Fruit fly (Drosophila melanogaster) whole organism, prepupa: ENCODE results near the gene CG43120.

ENCODE experiments used
- CG3032 ChIP-seq: fragments of 200-800 bp; optimal IDR thresholded peaks from 2 replicates; lab custom pipeline; 2019; ENCODE audit warnings: missing biosample characterization, mild to moderate bottlenecking, missing genetic modification characterization, moderate library complexity
- CG34406 ChIP-seq: fragments of 200-800 bp; sonication (Bioruptor generic); optimal IDR thresholded peaks from 3 replicates; lab custom pipeline; 2016; ENCODE audit warnings: missing biosample characterization, missing genetic modification characterization
- Eip93F ChIP-seq: fragments of 200-800 bp; sonication (Bioruptor generic); optimal IDR thresholded peaks from 2 replicates; lab custom pipeline; 2016; ENCODE audit warnings: missing biosample characterization, mild to moderate bottlenecking, missing genetic modification characterization
- Lpt ChIP-seq: fragments of 200-800 bp; sonication (Bioruptor generic); optimal IDR thresholded peaks from 3 replicates; lab custom pipeline; 2016; ENCODE audit warnings: missing biosample characterization, missing genetic modification characterization
- Sox102F ChIP-seq: fragments of 200-800 bp; sonication (Bioruptor generic); optimal IDR thresholded peaks from 2 replicates; lab custom pipeline; 2016; ENCODE audit warnings: missing biosample characterization, mild to moderate bottlenecking, missing genetic modification characterization
- dac ChIP-seq: fragments of 200-800 bp; sonication (Bioruptor generic); optimal IDR thresholded peaks from 2 replicates; lab custom pipeline; 2017; ENCODE audit warnings: missing biosample characterization, mild to moderate bottlenecking, missing genetic modification characterization
- vri ChIP-seq: fragments of 200-800 bp; sonication (Bioruptor generic); optimal IDR thresholded peaks from 3 replicates; lab custom pipeline; 2016; ENCODE audit warnings: missing biosample characterization, mild to moderate bottlenecking, missing genetic modification characterization

- TF ChIP-seq Eip93F (GFP tag; lab: Kevin White, UChicago), result no peak
- peak; percentile 82 for TF ChIP-seq CG3032 (tag; lab: Kevin White, UChicago)
- TF ChIP-seq dac (GFP tag; lab: Kevin White, UChicago), result no peak
- TF ChIP-seq Lpt (GFP tag; lab: Kevin White, UChicago), result peak; percentile 71
- TF ChIP-seq vri (GFP tag; lab: Kevin White, UChicago), result no peak
- TF ChIP-seq CG34406 (GFP tag; lab: Kevin White, UChicago), result no peak
- TF ChIP-seq Sox102F (GFP tag; lab: Kevin White, UChicago), result no peak
Observed at dm6 chr3L:14335880-14336279, 45.8 kb upstream of the CG43120 start.
